Worm (Caenorhabditis elegans) whole organism, L4 larva: Measurements from ENCODE around the gene F11A10.6.

Experiments
- F10B5.3 ChIP-seq: sonication (generic microtip); optimal IDR thresholded peaks from 2 replicates; lab custom pipeline; 2016; ENCODE audit warnings: mild to moderate bottlenecking, missing genetic modification characterization, missing compliant biosample characterization
- T20F7.1 ChIP-seq: fragments of 200-800 bp; sonication (Bioruptor generic); optimal IDR thresholded peaks from 2 replicates; lab custom pipeline; 2018; ENCODE audit warnings: mild to moderate bottlenecking, missing genetic modification characterization, missing compliant biosample characterization
- T26A8.4 ChIP-seq: fragments of 200-800 bp; sonication (Bioruptor generic); IDR thresholded peaks from 2 replicates; pipeline ENCODE4 v1.3.6; 2022; ENCODE audit warnings: missing genetic modification characterization, missing compliant biosample characterization
- Y105C5A.15 ChIP-seq: fragments of 200-800 bp; sonication (Bioruptor generic); IDR thresholded peaks from 2 replicates; pipeline ENCODE4 v1.3.6; 2022; ENCODE audit warnings: missing genetic modification characterization, missing compliant biosample characterization
- Y48G9A.11 ChIP-seq: fragments of 200-800 bp; sonication (Bioruptor generic); IDR thresholded peaks from 2 replicates; pipeline ENCODE4 v1.3.6; 2022; ENCODE audit warnings: missing genetic modification reagents, missing genetic modification characterization, missing compliant biosample characterization
- ama-1 ChIP-seq: fragments of 150-350 bp; optimal IDR thresholded peaks from 2 replicates; lab custom pipeline; 2014; ENCODE audit warnings: inconsistent platforms, mixed read lengths
- arid-1 ChIP-seq: fragments of 200-800 bp; sonication (Bioruptor generic); conservative IDR thresholded peaks from 2 replicates; pipeline ENCODE4 v1.3.6; 2022; ENCODE audit warnings: missing genetic modification reagents, missing genetic modification characterization, missing compliant biosample characterization
- attf-4 ChIP-seq: sonication (generic microtip); optimal IDR thresholded peaks from 3 replicates; lab custom pipeline; 2017; ENCODE audit warnings: missing biosample characterization, missing genetic modification characterization
- ceh-20 ChIP-seq: fragments of 200-800 bp; sonication (Bioruptor generic); IDR thresholded peaks from 2 replicates; pipeline ENCODE4 v1.3.6; 2022; ENCODE audit warnings: missing genetic modification reagents, missing genetic modification characterization, missing compliant biosample characterization
- ceh-44 ChIP-seq: fragments of 200-800 bp; sonication (Bioruptor generic); IDR thresholded peaks from 2 replicates; pipeline ENCODE4 v1.3.6; 2022; ENCODE audit warnings: missing genetic modification reagents, missing genetic modification characterization, missing compliant biosample characterization
- ceh-82 ChIP-seq: sonication (generic microtip); optimal IDR thresholded peaks from 2 replicates; lab custom pipeline; 2017; ENCODE audit warnings: missing biosample characterization, missing genetic modification characterization
- cey-2 ChIP-seq: sonication (generic microtip); optimal IDR thresholded peaks from 3 replicates; lab custom pipeline; 2017; ENCODE audit warnings: missing genetic modification characterization, mild to moderate bottlenecking, missing compliant biosample characterization, antibody characterized with exemption, borderline replicate concordance; ENCODE audit not compliant: insufficient read depth
- daf-16 ChIP-seq, 3 experiments: sonication (generic microtip); optimal IDR thresholded peaks; 2 replicates each; lab custom pipeline; 2016 to 2017; ENCODE audit warnings: missing genetic modification characterization in 3 of 3, missing genetic modification reagents in 3 of 3, mild to moderate bottlenecking in 2 of 3, missing compliant biosample characterization in 2 of 3, missing biosample characterization in 1 of 3, moderate library complexity in 1 of 3
- daf-8 ChIP-seq: fragments of 200-800 bp; sonication (Bioruptor generic); IDR thresholded peaks from 2 replicates; pipeline ENCODE4 v1.3.6; 2022; ENCODE audit warnings: missing genetic modification characterization, missing compliant biosample characterization
- dmd-6 ChIP-seq: fragments of 200-800 bp; sonication (Bioruptor generic); IDR thresholded peaks from 2 replicates; pipeline ENCODE4 v1.3.6; 2022; ENCODE audit warnings: missing genetic modification reagents, missing genetic modification characterization, missing compliant biosample characterization
- dve-1 ChIP-seq: sonication (generic microtip); optimal IDR thresholded peaks from 2 replicates; lab custom pipeline; 2017; ENCODE audit warnings: antibody characterized with exemption, mild to moderate bottlenecking, missing genetic modification characterization, missing compliant biosample characterization; ENCODE audit not compliant: insufficient read depth
- fos-1 ChIP-seq: fragments of 150-350 bp; optimal IDR thresholded peaks from 2 replicates; lab custom pipeline; 2014; ENCODE audit warnings: missing biosample characterization, missing genetic modification characterization
- hlh-11 ChIP-seq: fragments of 200-800 bp; sonication (Bioruptor generic); optimal IDR thresholded peaks from 2 replicates; lab custom pipeline; 2018; ENCODE audit warnings: mild to moderate bottlenecking, missing genetic modification characterization, missing compliant biosample characterization
- hmg-1.1 ChIP-seq: fragments of 200-800 bp; sonication (Bioruptor generic); IDR thresholded peaks from 2 replicates; pipeline ENCODE4 v1.3.6; 2022; ENCODE audit warnings: missing genetic modification reagents, missing genetic modification characterization, missing compliant biosample characterization
- lin-38 ChIP-seq: fragments of 200-800 bp; sonication (Bioruptor generic); IDR thresholded peaks from 2 replicates; pipeline ENCODE4 v1.3.6; 2022; ENCODE audit warnings: missing genetic modification reagents, missing genetic modification characterization, missing compliant biosample characterization
- lsy-2 ChIP-seq, 2 experiments: fragments of 150-350 bp in 1 of 2; sonication (generic microtip) in 1 of 2; optimal IDR thresholded peaks; 2 replicates each; lab custom pipeline; 2014 to 2017; ENCODE audit warnings: missing biosample characterization in 2 of 2, missing genetic modification characterization in 2 of 2
- mdt-29 ChIP-seq: fragments of 200-800 bp; sonication (Bioruptor generic); IDR thresholded peaks from 2 replicates; pipeline ENCODE4 v1.3.6; 2022; ENCODE audit warnings: missing genetic modification reagents, missing genetic modification characterization, missing compliant biosample characterization
- mes-2 ChIP-seq: sonication (generic microtip); optimal IDR thresholded peaks from 2 replicates; lab custom pipeline; 2016; ENCODE audit warnings: missing genotype, mild to moderate bottlenecking, missing genetic modification characterization, missing compliant biosample characterization; ENCODE audit not compliant: poor library complexity, severe bottlenecking
- nhr-237 ChIP-seq: sonication (generic microtip); optimal IDR thresholded peaks from 2 replicates; lab custom pipeline; 2017; ENCODE audit warnings: missing biosample characterization, missing genetic modification characterization
- nhr-28 ChIP-seq: fragments of 150-350 bp; optimal IDR thresholded peaks from 2 replicates; lab custom pipeline; 2014; ENCODE audit warnings: missing biosample characterization, missing genetic modification characterization
- nhr-42 ChIP-seq: fragments of 200-800 bp; sonication (Bioruptor generic); IDR thresholded peaks from 2 replicates; pipeline ENCODE4 v1.3.6; 2022; ENCODE audit warnings: missing genetic modification characterization, missing compliant biosample characterization
- pha-4 ChIP-seq, 2 experiments: fragments of 150-350 bp in 1 of 2; fragments of 200-800 bp in 1 of 2; sonication (Bioruptor generic) in 1 of 2; IDR thresholded peaks in 1 of 2; optimal IDR thresholded peaks in 1 of 2; 2 replicates each; pipeline versions ENCODE4 v1.3.6 to Lab custom; 2014 to 2022; ENCODE audit warnings: missing genetic modification characterization in 2 of 2, missing genetic modification reagents in 2 of 2, missing biosample characterization in 1 of 2, missing compliant biosample characterization in 1 of 2
- pqm-1 ChIP-seq: sonication (generic microtip); optimal IDR thresholded peaks from 2 replicates; lab custom pipeline; 2017; ENCODE audit warnings: missing biosample characterization, missing genetic modification characterization
- snpc-1.2 ChIP-seq: fragments of 200-800 bp; sonication (Bioruptor generic); IDR thresholded peaks from 2 replicates; pipeline ENCODE4 v1.3.6; 2022; ENCODE audit warnings: missing genetic modification reagents, missing genetic modification characterization, missing compliant biosample characterization
- tag-97 ChIP-seq: fragments of 200-800 bp; sonication (Bioruptor generic); IDR thresholded peaks from 2 replicates; pipeline ENCODE4 v1.3.6; 2022; ENCODE audit warnings: missing genetic modification characterization, missing compliant biosample characterization
- unc-130 ChIP-seq: sonication (generic microtip); optimal IDR thresholded peaks from 2 replicates; lab custom pipeline; 2016; ENCODE audit warnings: missing genetic modification reagents, missing genetic modification characterization, missing compliant biosample characterization
- unc-39 ChIP-seq: sonication (generic microtip); optimal IDR thresholded peaks from 2 replicates; lab custom pipeline; 2017; ENCODE audit warnings: missing biosample characterization, missing genetic modification characterization
- zfp-3 ChIP-seq: fragments of 200-800 bp; sonication (Bioruptor generic); conservative IDR thresholded peaks from 2 replicates; pipeline ENCODE4 v1.3.6; 2022; ENCODE audit warnings: missing genetic modification reagents, missing genetic modification characterization, missing compliant biosample characterization

The F11A10.6 gene

ce11 chrIV:12129204-12129603, 39.8 kb upstream of the F11A10.6 start, which contains the start of gene lin-24:
Gene lin-24, plus strand, starts transcription at chrIV:12129504.
- TF ChIP-seq unc-39 (tag; lab: Kevin White, UChicago): no peak
- no peak for TF ChIP-seq lin-38
- TF ChIP-seq tag-97: no peak
- no peak for TF ChIP-seq ceh-82
- no peak for TF ChIP-seq nhr-237 (tag; lab: Kevin White, UChicago)
- TF ChIP-seq daf-16 (GFP tag; optimal IDR thresholded peaks at IDR 0.05; lab: Kevin White, UChicago): no peak
- TF ChIP-seq daf-16 (tag; optimal IDR thresholded peaks at IDR 0.05; lab: Kevin White, UChicago): no peak
- TF ChIP-seq zfp-3: no peak
- TF ChIP-seq arid-1 (GFP tag; lab: Robert Waterston, UW): no peak
- TF ChIP-seq lsy-2 (tag; optimal IDR thresholded peaks at IDR 0.05; lab: Kevin White, UChicago): no peak
- no peak for TF ChIP-seq fos-1
- no peak for TF ChIP-seq Y48G9A.11 (GFP tag; lab: Robert Waterston, UW)
- no peak for TF ChIP-seq snpc-1.2 (GFP tag; lab: Robert Waterston, UW)
- no peak for TF ChIP-seq unc-130 (GFP tag; lab: Kevin White, UChicago)
- TF ChIP-seq nhr-42 (GFP tag; lab: Robert Waterston, UW): no peak
- TF ChIP-seq ceh-44: no peak
- no peak for TF ChIP-seq attf-4 (tag; lab: Kevin White, UChicago)
- no peak for TF ChIP-seq daf-8 (GFP tag; lab: Robert Waterston, UW)
- no peak for TF ChIP-seq mdt-29

ce11 chrIV:12128708-12129107, 39.3 kb upstream of the F11A10.6 start:
- TF ChIP-seq T26A8.4: 0 out of 2 replicates have a peak, but pooled peaks have one; percentile 14
- no peak for TF ChIP-seq cey-2 (tag; lab: Kevin White, UChicago)
- TF ChIP-seq dve-1 (tag; lab: Kevin White, UChicago): peak; percentile 27
- no peak for TF ChIP-seq daf-16 (GFP tag; optimal IDR thresholded peaks at IDR 0.05; lab: Kevin White, UChicago)
- TF ChIP-seq daf-16 (tag; optimal IDR thresholded peaks at IDR 0.05; lab: Kevin White, UChicago): peak; percentile 29
- no peak for TF ChIP-seq Y105C5A.15 (GFP tag; lab: Robert Waterston, UW)
- TF ChIP-seq mes-2 (tag; lab: Kevin White, UChicago): peak; percentile 38
- peak; percentile 30; the same call in 1 of the 2 replicates for TF ChIP-seq dmd-6 (GFP tag; lab: Robert Waterston, UW)
- peak; percentile 86 for TF ChIP-seq pqm-1 (tag; lab: Kevin White, UChicago)
- TF ChIP-seq ceh-20 (GFP tag; lab: Robert Waterston, UW): no peak
- TF ChIP-seq F10B5.3 (tag; lab: Kevin White, UChicago): no peak
- peak; percentile 15 for TF ChIP-seq nhr-28 (tag; lab: Kevin White, UChicago)
- TF ChIP-seq lsy-2 (tag; optimal IDR thresholded peaks at IDR 0.05; lab: Kevin White, UChicago): peak in 1 of 2 experiments; percentile 12

ce11 chrIV:12127838-12128237, 38.4 kb upstream of the F11A10.6 start:
- TF ChIP-seq ama-1 (lab: Kevin White, UChicago) (no peak), lsy-2 (tag; optimal IDR thresholded peaks at IDR 0.05; lab: Kevin White, UChicago) (peak in 1 of 2 experiments; percentile 30), hmg-1.1 (GFP tag; lab: Robert Waterston, UW) (0 out of 2 replicates have a peak, but pooled peaks have one; percentile 12), nhr-42 (GFP tag; lab: Robert Waterston, UW) (no peak), pha-4 (GFP tag; IDR thresholded peaks at IDR 0.05; lab: Robert Waterston, UW) (no peak), pha-4 (tag; optimal IDR thresholded peaks at IDR 0.05; lab: Kevin White, UChicago) (peak; percentile 12), hlh-11 (tag; lab: Kevin White, UChicago) (peak; percentile 12), T20F7.1 (GFP tag; lab: Kevin White, UChicago) (no peak)
